Worm (Caenorhabditis elegans) whole organism, L3 larva: ENCODE data around the gene B0554.7.

Source experiments
- ceh-16 ChIP-seq: sonication (generic microtip); optimal IDR thresholded peaks from 2 replicates; lab custom pipeline; 2017; ENCODE audit warnings: missing biosample characterization, missing genetic modification characterization
- ceh-28 ChIP-seq: fragments of 150-350 bp; optimal IDR thresholded peaks from 2 replicates; lab custom pipeline; 2014; ENCODE audit warnings: missing biosample characterization, missing genetic modification reagents, missing genetic modification characterization
- daf-12 ChIP-seq: fragments of 150-350 bp; optimal IDR thresholded peaks from 2 replicates; lab custom pipeline; 2014; ENCODE audit warnings: missing biosample characterization, missing genetic modification reagents, missing genetic modification characterization
- egl-27 ChIP-seq: sonication (generic microtip); optimal IDR thresholded peaks from 4 replicates; lab custom pipeline; 2017; ENCODE audit warnings: missing biosample characterization, missing genetic modification reagents, missing genetic modification characterization
- elt-1 ChIP-seq: fragments of 150-350 bp; optimal IDR thresholded peaks from 2 replicates; lab custom pipeline; 2014; ENCODE audit warnings: missing biosample characterization, missing genetic modification characterization
- mdl-1 ChIP-seq: fragments of 150-350 bp; optimal IDR thresholded peaks from 2 replicates; lab custom pipeline; 2014; ENCODE audit warnings: missing biosample characterization, missing genetic modification characterization
- nhr-12 ChIP-seq: fragments of 150-350 bp; optimal IDR thresholded peaks from 2 replicates; lab custom pipeline; 2014; ENCODE audit warnings: missing biosample characterization, missing genetic modification characterization
- nhr-237 ChIP-seq: fragments of 150-350 bp; optimal IDR thresholded peaks from 2 replicates; lab custom pipeline; 2014; ENCODE audit warnings: missing biosample characterization, missing genetic modification characterization
- snpc-4 ChIP-seq: fragments of 150-350 bp; optimal IDR thresholded peaks from 2 replicates; lab custom pipeline; 2014; ENCODE audit warnings: missing biosample characterization, missing genetic modification characterization
- unc-62 ChIP-seq: fragments of 150-350 bp; sonication (generic microtip); optimal IDR thresholded peaks from 4 replicates; lab custom pipeline; 2014; ENCODE audit warnings: missing biosample characterization, missing genetic modification reagents, missing genetic modification characterization

DNA sequence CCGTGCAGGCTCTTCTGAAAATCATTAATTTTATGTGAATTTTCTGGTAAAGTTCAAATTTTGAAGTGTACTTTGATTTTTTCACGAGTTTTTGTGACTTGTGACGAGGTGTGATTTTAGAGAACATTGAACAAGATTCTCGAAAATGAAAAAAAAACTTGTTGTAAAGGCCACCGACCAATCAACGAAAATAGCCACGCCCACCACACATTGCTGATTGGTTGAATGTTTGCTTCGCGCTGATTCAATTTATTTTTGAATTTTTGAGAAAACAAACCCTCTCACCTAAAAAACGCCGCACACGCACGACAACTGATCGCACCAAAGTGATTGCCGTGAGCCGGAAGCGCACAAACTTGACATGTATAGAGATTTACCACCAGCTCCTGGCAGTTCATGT, 42.0 kb upstream of the B0554.7 start:
- TF ChIP-seq ceh-16 (tag; lab: Kevin White, UChicago) (no peak), unc-62 (no peak), snpc-4 (no peak), elt-1 (tag; lab: Kevin White, UChicago) (no peak), nhr-12 (tag; lab: Kevin White, UChicago) (no peak), nhr-237 (tag; lab: Kevin White, UChicago) (no peak), ceh-28 (no peak), egl-27 (tag; lab: Kevin White, UChicago) (no peak), daf-12 (tag; lab: Kevin White, UChicago) (no peak), mdl-1 (tag; lab: Kevin White, UChicago) (no peak)
